Fruit fly (Drosophila melanogaster): ENCODE results near the gene Alg1.

Gene Alg1

DNA sequence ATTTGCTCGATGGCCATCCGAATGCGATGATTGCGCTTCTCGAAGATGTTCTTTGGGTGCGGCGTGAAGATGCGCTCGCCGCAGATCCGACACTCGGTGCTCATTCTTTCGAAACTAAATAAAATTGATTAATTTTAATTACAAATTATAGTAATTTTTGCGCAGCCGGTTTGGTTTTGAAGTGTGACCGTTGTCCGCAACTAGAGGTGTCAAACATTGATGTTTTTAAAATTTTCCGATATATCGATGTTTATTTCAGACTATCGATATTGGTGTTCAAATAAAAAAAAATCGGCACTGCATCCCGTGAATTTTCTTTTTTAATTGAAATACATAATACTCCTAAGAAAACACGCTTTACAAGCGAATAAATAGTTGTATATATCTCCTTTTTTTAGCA lies 1.9 kb downstream of the Alg1 start, which contains the start of gene Odj:
Odj (minus strand) TSS at position 209 of the 400 bp plus-strand sequence.
- no peak for TF ChIP-seq CG12768 (GFP tag; optimal IDR thresholded peaks at IDR 0.05)
- no peak for TF ChIP-seq Hr96 (GFP tag; optimal IDR thresholded peaks at IDR 0.05)
- no peak for TF ChIP-seq CG11617 (GFP tag; optimal IDR thresholded peaks at IDR 0.05)
- no peak for TF ChIP-seq CG14711 (tag; optimal IDR thresholded peaks at IDR 0.05)
- no peak for TF ChIP-seq CG33017 (tag; optimal IDR thresholded peaks at IDR 0.05)
- no peak for TF ChIP-seq CG5204 (GFP tag; optimal IDR thresholded peaks at IDR 0.05)
- TF ChIP-seq cnc (optimal IDR thresholded peaks at IDR 0.05): no peak
- TF ChIP-seq Crg-1 (GFP tag; optimal IDR thresholded peaks at IDR 0.05): no peak
- TF ChIP-seq ovo (GFP tag; optimal IDR thresholded peaks at IDR 0.05): no peak
- TF ChIP-seq tj (GFP tag; optimal IDR thresholded peaks at IDR 0.05): no peak
- TF ChIP-seq pad (GFP tag; optimal IDR thresholded peaks at IDR 0.05): no peak
- TF ChIP-seq cic (GFP tag; optimal IDR thresholded peaks at IDR 0.05): no peak
- TF ChIP-seq CG7101 (tag; optimal IDR thresholded peaks at IDR 0.05): peak; percentile 10
- TF ChIP-seq Clk (GFP tag; optimal IDR thresholded peaks at IDR 0.05): no peak
- TF ChIP-seq bab1 (GFP tag; optimal IDR thresholded peaks at IDR 0.05): peak; percentile 35
- TF ChIP-seq toe (GFP tag; optimal IDR thresholded peaks at IDR 0.05): peak; percentile 26
- TF ChIP-seq CG1620 (GFP tag; optimal IDR thresholded peaks at IDR 0.05): no peak
- TF ChIP-seq Mnt (GFP tag; optimal IDR thresholded peaks at IDR 0.05): peak; percentile 7
- no peak for TF ChIP-seq CG7045 (GFP tag; optimal IDR thresholded peaks at IDR 0.05)
- TF ChIP-seq kay (GFP tag; ENCODE audit: borderline replicate concordance): no peak

DNA sequence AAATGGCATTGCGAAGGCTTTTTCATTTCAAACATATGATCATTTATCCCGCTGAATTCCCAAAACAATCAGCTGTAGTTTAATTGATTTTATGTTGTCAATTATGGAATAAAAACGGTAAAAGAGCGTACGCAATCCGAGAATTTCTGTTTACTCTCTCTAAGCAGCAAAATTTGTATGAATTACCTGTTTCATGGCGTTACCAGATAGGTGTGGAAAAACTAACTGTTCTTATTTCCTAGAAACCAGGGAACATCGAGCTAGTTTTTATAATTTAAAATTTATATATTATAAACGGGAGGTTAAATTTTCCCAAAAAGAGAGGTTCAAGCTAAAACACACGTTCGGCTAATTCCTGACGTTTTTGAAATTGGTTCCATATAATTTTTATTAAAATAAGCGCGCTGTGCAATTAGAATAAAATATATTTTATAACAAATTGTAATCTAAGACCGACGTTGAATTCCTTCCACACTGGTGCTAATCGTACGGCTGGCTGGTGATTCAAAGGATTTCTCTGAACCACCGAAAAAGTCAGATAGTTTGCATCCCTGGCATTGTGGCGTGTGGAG lies 3.8 kb downstream of the Alg1 start, which contains the start of gene CG17801:
CG17801 (minus strand) TSS at position 51 of the 572 bp plus-strand sequence.
- TF ChIP-seq ovo (GFP tag; optimal IDR thresholded peaks at IDR 0.05): peak; percentile 7
- TF ChIP-seq CG14711 (tag; optimal IDR thresholded peaks at IDR 0.05): no peak
- peak; percentile 6 for TF ChIP-seq bab1 (GFP tag; optimal IDR thresholded peaks at IDR 0.05)
- TF ChIP-seq CG7045 (GFP tag; optimal IDR thresholded peaks at IDR 0.05): no peak
- TF ChIP-seq CG5204 (GFP tag; optimal IDR thresholded peaks at IDR 0.05): no peak
- TF ChIP-seq Hr96 (GFP tag; optimal IDR thresholded peaks at IDR 0.05): no peak
- TF ChIP-seq CG1620 (GFP tag; optimal IDR thresholded peaks at IDR 0.05): no peak
- TF ChIP-seq CG11617 (GFP tag; optimal IDR thresholded peaks at IDR 0.05): no peak
- TF ChIP-seq CG12768 (GFP tag; optimal IDR thresholded peaks at IDR 0.05): no peak
- TF ChIP-seq toe (GFP tag; optimal IDR thresholded peaks at IDR 0.05): no peak
- TF ChIP-seq pad (GFP tag; optimal IDR thresholded peaks at IDR 0.05): peak; percentile 3
- no peak for TF ChIP-seq cnc (optimal IDR thresholded peaks at IDR 0.05)
- no peak for TF ChIP-seq cic (GFP tag; optimal IDR thresholded peaks at IDR 0.05)
- no peak for TF ChIP-seq CG33017 (tag; optimal IDR thresholded peaks at IDR 0.05)

DNA sequence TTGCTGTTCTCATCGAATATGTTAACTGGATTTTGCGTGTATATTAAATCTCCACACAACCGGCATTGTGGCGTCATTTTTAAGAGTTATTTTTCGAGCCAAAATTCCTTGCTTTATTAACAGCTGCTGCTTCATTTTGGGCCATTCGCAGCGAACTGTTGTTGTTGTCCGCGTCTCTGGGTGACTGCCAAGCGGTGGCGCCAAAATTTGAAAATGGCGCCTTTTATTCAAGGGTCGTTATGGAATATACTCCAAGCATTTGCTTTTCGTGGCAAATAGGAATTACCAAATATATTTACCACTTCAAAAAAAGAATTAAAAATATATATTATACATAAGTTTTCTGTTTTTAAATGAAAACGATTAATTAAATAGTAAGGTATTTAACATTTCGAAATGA lies 5.8 kb downstream of the Alg1 start, which contains the start of gene Nnk:
Nnk (minus strand) TSS at position 158 of the 400 bp plus-strand sequence.
- TF ChIP-seq CG1620 (GFP tag; optimal IDR thresholded peaks at IDR 0.05) (no peak), cic (GFP tag; optimal IDR thresholded peaks at IDR 0.05) (no peak), CG7101 (tag; optimal IDR thresholded peaks at IDR 0.05) (no peak), Crg-1 (GFP tag; optimal IDR thresholded peaks at IDR 0.05) (no peak), CG7045 (GFP tag; optimal IDR thresholded peaks at IDR 0.05) (no peak), toe (GFP tag; optimal IDR thresholded peaks at IDR 0.05) (no peak), bab1 (GFP tag; optimal IDR thresholded peaks at IDR 0.05) (no peak), kay (GFP tag; ENCODE audit: borderline replicate concordance) (no peak), CG5204 (GFP tag; optimal IDR thresholded peaks at IDR 0.05) (no peak), Mnt (GFP tag; optimal IDR thresholded peaks at IDR 0.05) (no peak), Hr96 (GFP tag; optimal IDR thresholded peaks at IDR 0.05) (no peak), CG33017 (tag; optimal IDR thresholded peaks at IDR 0.05) (no peak), cnc (optimal IDR thresholded peaks at IDR 0.05) (no peak), Clk (GFP tag; optimal IDR thresholded peaks at IDR 0.05) (no peak), ovo (GFP tag; optimal IDR thresholded peaks at IDR 0.05) (no peak), pad (GFP tag; optimal IDR thresholded peaks at IDR 0.05) (no peak)

DNA sequence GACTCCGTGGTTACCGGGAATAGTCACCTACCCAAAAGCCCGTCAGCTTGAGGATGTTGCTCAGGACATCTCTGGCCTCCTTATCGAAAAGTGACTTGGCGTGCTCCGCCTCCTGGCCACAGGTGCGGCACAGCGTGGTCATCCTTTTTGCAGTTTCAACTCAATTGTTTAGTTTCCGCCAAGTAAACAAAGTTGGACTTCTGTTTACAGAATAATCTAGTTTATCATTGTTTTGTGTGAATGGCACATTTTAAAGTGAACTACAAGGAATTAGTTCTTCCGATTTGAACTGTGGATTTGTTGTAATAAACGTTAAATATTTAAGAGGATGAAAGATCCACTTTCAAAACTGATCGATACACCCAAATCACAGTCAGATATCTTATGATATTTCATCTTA lies 7.9 kb downstream of the Alg1 start, which contains the start of gene CG17806:
CG17806 (minus strand) TSS at position 236 of the 400 bp plus-strand sequence.
- TF ChIP-seq bab1 (GFP tag; optimal IDR thresholded peaks at IDR 0.05) (no peak), CG1620 (GFP tag; optimal IDR thresholded peaks at IDR 0.05) (no peak), CG5204 (GFP tag; optimal IDR thresholded peaks at IDR 0.05) (no peak), Mnt (GFP tag; optimal IDR thresholded peaks at IDR 0.05) (no peak), CG12768 (GFP tag; optimal IDR thresholded peaks at IDR 0.05) (peak; percentile 38), CG33017 (tag; optimal IDR thresholded peaks at IDR 0.05) (peak; percentile 14), cnc (optimal IDR thresholded peaks at IDR 0.05) (no peak), CG14711 (tag; optimal IDR thresholded peaks at IDR 0.05) (no peak), ovo (GFP tag; optimal IDR thresholded peaks at IDR 0.05) (no peak), toe (GFP tag; optimal IDR thresholded peaks at IDR 0.05) (no peak), Crg-1 (GFP tag; optimal IDR thresholded peaks at IDR 0.05) (no peak), CG7045 (GFP tag; optimal IDR thresholded peaks at IDR 0.05) (no peak), pad (GFP tag; optimal IDR thresholded peaks at IDR 0.05) (no peak), Hr96 (GFP tag; optimal IDR thresholded peaks at IDR 0.05) (no peak), cic (GFP tag; optimal IDR thresholded peaks at IDR 0.05) (no peak), CG11617 (GFP tag; optimal IDR thresholded peaks at IDR 0.05) (no peak), CG7101 (tag; optimal IDR thresholded peaks at IDR 0.05) (peak; percentile 33), tj (GFP tag; optimal IDR thresholded peaks at IDR 0.05) (no peak), Clk (GFP tag; optimal IDR thresholded peaks at IDR 0.05) (no peak)

DNA sequence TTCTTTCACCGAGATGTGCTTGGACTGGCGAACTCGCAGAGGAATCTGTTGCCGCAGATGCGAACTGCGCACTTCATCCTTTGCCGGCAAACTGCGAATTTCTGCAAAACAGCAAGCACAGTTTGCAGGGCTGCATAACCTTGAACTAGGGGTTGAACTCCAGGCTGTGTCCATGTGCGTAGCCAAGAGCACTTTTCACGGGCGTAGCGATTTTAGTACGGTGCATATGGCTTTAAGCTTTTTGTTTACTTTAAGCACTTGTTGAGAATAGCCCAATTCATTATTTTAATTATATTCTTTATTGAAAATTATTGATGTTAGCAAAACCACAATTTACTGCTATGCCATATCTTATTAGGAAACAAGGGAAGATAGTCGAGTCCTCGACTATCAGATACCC lies 9.7 kb downstream of the Alg1 start, which contains the start of gene CG17803:
CG17803 (minus strand) TSS at position 249 of the 400 bp plus-strand sequence.
- TF ChIP-seq cic (GFP tag; optimal IDR thresholded peaks at IDR 0.05) (no peak), CG5204 (GFP tag; optimal IDR thresholded peaks at IDR 0.05) (no peak), pad (GFP tag; optimal IDR thresholded peaks at IDR 0.05) (no peak), bab1 (GFP tag; optimal IDR thresholded peaks at IDR 0.05) (no peak), kay (GFP tag; ENCODE audit: borderline replicate concordance) (no peak), cnc (optimal IDR thresholded peaks at IDR 0.05) (no peak), CG12768 (GFP tag; optimal IDR thresholded peaks at IDR 0.05) (no peak), tj (GFP tag; optimal IDR thresholded peaks at IDR 0.05) (no peak), Clk (GFP tag; optimal IDR thresholded peaks at IDR 0.05) (no peak), Hr96 (GFP tag; optimal IDR thresholded peaks at IDR 0.05) (no peak), CG11617 (GFP tag; optimal IDR thresholded peaks at IDR 0.05) (no peak), CG1620 (GFP tag; optimal IDR thresholded peaks at IDR 0.05) (no peak), CG7101 (tag; optimal IDR thresholded peaks at IDR 0.05) (no peak)

All from whole organism, adult.